Fruit fly (Drosophila melanogaster) whole organism, wandering third instar larva: Measurements from ENCODE around the gene CG5112.
A peak's percentile ranks its signal among the peaks of the same experiment; 100 is the strongest.

Experiments
- Abd-B ChIP-seq: fragments of >200 bp; optimal IDR thresholded peaks from 2 replicates; lab custom pipeline; 2017; ENCODE audit warnings: missing biosample characterization, missing genetic modification characterization
- Dfd ChIP-seq: fragments of >200 bp; optimal IDR thresholded peaks from 2 replicates; lab custom pipeline; 2017; ENCODE audit warnings: missing biosample characterization, missing genetic modification characterization
- GATAd ChIP-seq: sonication (Bioruptor generic); optimal IDR thresholded peaks from 2 replicates; lab custom pipeline; 2016; ENCODE audit warnings: missing biosample characterization, missing genetic modification characterization
- HLH106 ChIP-seq: fragments of 200-800 bp; optimal IDR thresholded peaks from 3 replicates; lab custom pipeline; 2019; ENCODE audit warnings: missing biosample characterization, mild to moderate bottlenecking, missing genetic modification characterization, moderate library complexity
- Hnf4 ChIP-seq: fragments of 200-800 bp; sonication (Bioruptor generic); optimal IDR thresholded peaks from 2 replicates; lab custom pipeline; 2016; ENCODE audit warnings: missing biosample characterization, mild to moderate bottlenecking, missing genetic modification characterization
- Hr78 ChIP-seq: fragments of >200 bp; optimal IDR thresholded peaks from 2 replicates; lab custom pipeline; 2017; ENCODE audit warnings: missing biosample characterization, missing genetic modification characterization
- Hr83 ChIP-seq: fragments of 200-300 bp; sonication (Bioruptor generic); optimal IDR thresholded peaks from 2 replicates; lab custom pipeline; 2016; ENCODE audit warnings: missing biosample characterization, mild to moderate bottlenecking, missing genetic modification characterization, moderate library complexity; ENCODE audit not compliant: poor library complexity, severe bottlenecking
- Mio ChIP-seq: sonication (Bioruptor generic); optimal IDR thresholded peaks from 2 replicates; lab custom pipeline; 2016; ENCODE audit warnings: missing biosample characterization, missing genetic modification characterization
- Myc ChIP-seq: fragments of >200 bp; optimal IDR thresholded peaks from 2 replicates; lab custom pipeline; 2017
- N ChIP-seq: fragments of >200 bp; optimal IDR thresholded peaks from 2 replicates; lab custom pipeline; 2018; ENCODE audit warnings: missing biosample characterization, missing external identifiers, missing genetic modification characterization
- OdsH ChIP-seq: fragments of 200-800 bp; sonication (Bioruptor generic); optimal IDR thresholded peaks from 2 replicates; lab custom pipeline; 2016; ENCODE audit warnings: missing biosample characterization, mild to moderate bottlenecking, missing genetic modification characterization
- Rel ChIP-seq, 2 experiments: fragments of 200-800 bp; sonication (Bioruptor generic) in 1 of 2; optimal IDR thresholded peaks; 2 replicates in 1 of 2; 3 replicates in 1 of 2; lab custom pipeline; 2016 to 2019; ENCODE audit warnings: mild to moderate bottlenecking in 2 of 2, missing biosample characterization in 2 of 2, missing genetic modification characterization in 2 of 2, moderate library complexity in 1 of 2
- Sp1 ChIP-seq: fragments of 200-800 bp; sonication (Bioruptor generic); optimal IDR thresholded peaks from 3 replicates; lab custom pipeline; 2019; ENCODE audit warnings: missing biosample characterization, mild to moderate bottlenecking, missing genetic modification characterization, moderate library complexity
- Vsx2 ChIP-seq: fragments of 200-300, 225-300 bp; sonication (Bioruptor generic); optimal IDR thresholded peaks from 2 replicates; lab custom pipeline; 2018; ENCODE audit warnings: missing biosample characterization, missing genetic modification characterization; ENCODE audit not compliant: partially characterized antibody
- br ChIP-seq: fragments of 200-800 bp; sonication (Bioruptor generic); optimal IDR thresholded peaks from 2 replicates; lab custom pipeline; 2016; ENCODE audit warnings: missing biosample characterization, missing genetic modification characterization
- brk ChIP-seq: fragments of 200-800 bp; sonication (Bioruptor generic); optimal IDR thresholded peaks from 2 replicates; lab custom pipeline; 2016; ENCODE audit warnings: missing biosample characterization, mild to moderate bottlenecking, missing genetic modification characterization
- dl ChIP-seq, 2 experiments: fragments of 175-275, 200-275 bp in 1 of 2; fragments of 200-275 bp in 1 of 2; sonication (Bioruptor generic); optimal IDR thresholded peaks; lab custom pipeline; 2018; ENCODE audit warnings: mild to moderate bottlenecking in 2 of 2, missing biosample characterization in 2 of 2, missing genetic modification characterization in 2 of 2, moderate library complexity in 2 of 2; ENCODE audit not compliant: partially characterized antibody in 2 of 2, insufficient read depth in 1 of 2
- dmrt93B ChIP-seq: fragments of 200-800 bp; sonication (Bioruptor generic); optimal IDR thresholded peaks from 2 replicates; lab custom pipeline; 2018; ENCODE audit warnings: missing biosample characterization, mild to moderate bottlenecking, missing genetic modification characterization
- dsf ChIP-seq: sonication (Bioruptor generic); optimal IDR thresholded peaks from 2 replicates; lab custom pipeline; 2016; ENCODE audit warnings: missing biosample characterization, missing genetic modification characterization, borderline replicate concordance
- ey ChIP-seq: fragments of 200-800 bp; sonication (Bioruptor generic); optimal IDR thresholded peaks from 2 replicates; lab custom pipeline; 2016; ENCODE audit warnings: missing biosample characterization, missing genetic modification characterization
- foxo ChIP-seq, 2 experiments: fragments of 200-800 bp; sonication (Bioruptor generic); optimal IDR thresholded peaks; 2 replicates in 1 of 2; 3 replicates in 1 of 2; lab custom pipeline; 2016 to 2017; ENCODE audit warnings: missing biosample characterization in 2 of 2, missing genetic modification characterization in 2 of 2
- h ChIP-seq: fragments of 200-800 bp; sonication (Bioruptor generic); optimal IDR thresholded peaks from 3 replicates; lab custom pipeline; 2016; ENCODE audit warnings: missing biosample characterization, mild to moderate bottlenecking, missing genetic modification characterization
- jim ChIP-seq: fragments of 175-275, 200-325 bp; sonication (Bioruptor generic); optimal IDR thresholded peaks from 2 replicates; lab custom pipeline; 2016; ENCODE audit warnings: missing biosample characterization, mild to moderate bottlenecking, missing genetic modification characterization
- lola ChIP-seq: fragments of >200 bp; optimal IDR thresholded peaks from 2 replicates; lab custom pipeline; 2017; ENCODE audit warnings: missing biosample characterization, missing genetic modification characterization
- psq ChIP-seq: fragments of 200-800 bp; sonication (Bioruptor generic); optimal IDR thresholded peaks from 3 replicates; lab custom pipeline; 2017; ENCODE audit warnings: missing biosample characterization, mild to moderate bottlenecking, missing genetic modification characterization, moderate library complexity
- rgr ChIP-seq: fragments of 200-800 bp; sonication (Bioruptor generic); optimal IDR thresholded peaks from 3 replicates; lab custom pipeline; 2016; ENCODE audit warnings: missing biosample characterization, mild to moderate bottlenecking, missing genetic modification characterization
- sage ChIP-seq: fragments of 200-800 bp; sonication (Bioruptor generic); optimal IDR thresholded peaks from 2 replicates; lab custom pipeline; 2016; ENCODE audit warnings: missing biosample characterization, mild to moderate bottlenecking, missing genetic modification characterization
- sv ChIP-seq: fragments of 200-800 bp; sonication (Bioruptor generic); optimal IDR thresholded peaks from 3 replicates; lab custom pipeline; 2016; ENCODE audit warnings: missing biosample characterization, missing genetic modification characterization
- tai ChIP-seq: sonication (Bioruptor generic); optimal IDR thresholded peaks from 2 replicates; lab custom pipeline; 2016; ENCODE audit warnings: missing biosample characterization, missing genetic modification characterization
- woc ChIP-seq: sonication (Bioruptor generic); optimal IDR thresholded peaks from 2 replicates; lab custom pipeline; 2016; ENCODE audit warnings: missing biosample characterization, mild to moderate bottlenecking, missing genetic modification characterization

The CG5112 gene

dm6 chr3R:25495753-25496152, 4.5 kb downstream of the CG5112 start:
- no peak for TF ChIP-seq ey

dm6 chr3R:25504891-25505290, 13.6 kb downstream of the CG5112 start, which contains the start of gene CG5107:
CG5107 (plus strand) TSS chr3R:25505191.
- TF ChIP-seq br (no peak), Vsx2 (GFP tag; lab: Kevin White, UChicago) (no peak), lola (GFP tag; lab: Kevin White, UChicago) (no peak), Sp1 (GFP tag; lab: Kevin White, UChicago) (no peak), OdsH (GFP tag; lab: Kevin White, UChicago) (no peak), Hnf4 (GFP tag; lab: Kevin White, UChicago) (no peak), dsf (GFP tag; lab: Kevin White, UChicago) (no peak), ey (no peak), tai (GFP tag; lab: Kevin White, UChicago) (no peak), jim (GFP tag; lab: Kevin White, UChicago) (no peak), sage (GFP tag; lab: Kevin White, UChicago) (no peak), brk (GFP tag; lab: Kevin White, UChicago) (no peak), rgr (GFP tag; lab: Kevin White, UChicago) (no peak), GATAd (GFP tag; lab: Kevin White, UChicago) (no peak), Rel (GFP tag; optimal IDR thresholded peaks at IDR 0.05; lab: Kevin White, UChicago) (no peak), Rel (tag; optimal IDR thresholded peaks at IDR 0.05; lab: Kevin White, UChicago) (no peak), dl (GFP tag; optimal IDR thresholded peaks at IDR 0.05; lab: Kevin White, UChicago; ENCODE audit: insufficient read depth in 1 of 2, partially characterized antibody in 2 of 2) (no peak), dmrt93B (GFP tag; lab: Kevin White, UChicago) (no peak), Myc (lab: Kevin White, UChicago) (no peak), Mio (GFP tag; lab: Kevin White, UChicago) (no peak)

dm6 chr3R:25505975-25506374, 14.7 kb downstream of the CG5112 start, which contains the start of gene CG5111:
CG5111 (plus strand) TSS chr3R:25506275.
- TF ChIP-seq HLH106, result no peak
- no peak for TF ChIP-seq jim (GFP tag; lab: Kevin White, UChicago)
- no peak for TF ChIP-seq Abd-B (GFP tag; lab: Kevin White, UChicago)
- TF ChIP-seq GATAd (GFP tag; lab: Kevin White, UChicago), result no peak
- no peak for TF ChIP-seq foxo (GFP tag; optimal IDR thresholded peaks at IDR 0.05; lab: Kevin White, UChicago)
- no peak for TF ChIP-seq Hr78 (GFP tag; lab: Kevin White, UChicago)
- TF ChIP-seq Sp1 (GFP tag; lab: Kevin White, UChicago), result no peak
- no peak for TF ChIP-seq h (GFP tag; lab: Kevin White, UChicago)
- no peak for TF ChIP-seq psq
- TF ChIP-seq Rel (GFP tag; optimal IDR thresholded peaks at IDR 0.05; lab: Kevin White, UChicago), result no peak
- TF ChIP-seq Rel (tag; optimal IDR thresholded peaks at IDR 0.05; lab: Kevin White, UChicago), result no peak
- no peak for TF ChIP-seq rgr (GFP tag; lab: Kevin White, UChicago)
- no peak for TF ChIP-seq dmrt93B (GFP tag; lab: Kevin White, UChicago)
- no peak for TF ChIP-seq woc
- TF ChIP-seq dl (GFP tag; optimal IDR thresholded peaks at IDR 0.05; lab: Kevin White, UChicago; ENCODE audit: insufficient read depth in 1 of 2, partially characterized antibody in 2 of 2), result no peak
- TF ChIP-seq Hr83 (GFP tag; lab: Kevin White, UChicago), result no peak
- no peak for TF ChIP-seq OdsH (GFP tag; lab: Kevin White, UChicago)
- TF ChIP-seq Dfd (GFP tag; lab: Kevin White, UChicago), result no peak
- TF ChIP-seq ey, result no peak

DNA sequence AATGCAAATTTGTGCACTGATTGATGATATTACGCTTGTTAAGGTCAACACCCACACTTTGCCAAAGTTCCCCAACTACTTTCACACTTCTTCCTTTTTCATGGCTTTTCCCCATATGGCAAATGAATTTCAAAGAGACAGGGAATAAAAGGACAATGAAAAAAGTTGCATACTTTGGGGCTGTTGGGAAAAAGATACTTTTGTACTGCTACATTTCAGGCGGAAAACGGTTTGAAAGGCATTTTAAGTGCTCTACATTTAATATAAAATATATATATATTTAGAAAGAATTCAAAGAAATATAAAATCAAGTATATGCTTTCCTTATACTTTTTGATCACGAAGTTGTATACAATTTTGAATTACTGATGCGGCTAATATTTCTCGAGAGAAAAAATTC, 21.5 kb downstream of the CG5112 start:
- TF ChIP-seq N (GFP tag; lab: Kevin White, UChicago) (peak; percentile 22), Hr83 (GFP tag; lab: Kevin White, UChicago) (no peak), br (no peak), sv (GFP tag; lab: Kevin White, UChicago) (no peak), Myc (lab: Kevin White, UChicago) (peak; percentile 83)
